Fruit fly (Drosophila melanogaster): ENCODE measurements around the gene sbm.

Gene sbm

dm6 chrX:14602421-14602846 is at the start of gene sbm:
sbm (minus strand) TSS chrX:14602580.
- TF ChIP-seq CG9215 (GFP tag; IDR thresholded peaks at IDR 0.05) = peak; percentile 42; the same call in 1 of the 2 replicates
- TF ChIP-seq CG10959 (GFP tag; IDR thresholded peaks at IDR 0.05) = no peak
- TF ChIP-seq CG16813 (GFP tag; IDR thresholded peaks at IDR 0.05; ENCODE audit: partially characterized antibody) = peak; percentile 74
- no peak for TF ChIP-seq run (tag; optimal IDR thresholded peaks at IDR 0.05)
- no peak for TF ChIP-seq CG6854 (GFP tag; optimal IDR thresholded peaks at IDR 0.05)
- TF ChIP-seq Ada2b (GFP tag; IDR thresholded peaks at IDR 0.05) = no peak
- no peak for TF ChIP-seq tap (tag; optimal IDR thresholded peaks at IDR 0.05)
- peak; percentile 34 for TF ChIP-seq CG2116 (GFP tag; optimal IDR thresholded peaks at IDR 0.05)
- peak; percentile 87 for TF ChIP-seq hb (GFP tag; IDR thresholded peaks at IDR 0.05; ENCODE audit: partially characterized antibody)
- TF ChIP-seq fd64A (GFP tag; optimal IDR thresholded peaks at IDR 0.05) = no peak
- TF ChIP-seq lov (optimal IDR thresholded peaks at IDR 0.05) = no peak
- no peak for TF ChIP-seq lov (GFP tag; IDR thresholded peaks at IDR 0.05)
- peak; percentile 39 for TF ChIP-seq onecut (GFP tag; IDR thresholded peaks at IDR 0.05)
- TF ChIP-seq CG17359 (tag; optimal IDR thresholded peaks at IDR 0.05) = peak; percentile 19
- peak; percentile 14 for TF ChIP-seq CHES-1-like (GFP tag; optimal IDR thresholded peaks at IDR 0.05)
- no peak for TF ChIP-seq Blimp-1 (GFP tag; optimal IDR thresholded peaks at IDR 0.05)
- TF ChIP-seq B-H2 (GFP tag; optimal IDR thresholded peaks at IDR 0.05) = no peak
- no peak for TF ChIP-seq CG4854 (GFP tag; optimal IDR thresholded peaks at IDR 0.05)
- TF ChIP-seq E2f2 (GFP tag; IDR thresholded peaks at IDR 0.05) = peak; percentile 70
- peak; percentile 7 for TF ChIP-seq CG4328 (GFP tag; optimal IDR thresholded peaks at IDR 0.05)
- TF ChIP-seq gro (GFP tag; optimal IDR thresholded peaks at IDR 0.05) = no peak
- TF ChIP-seq eve (GFP tag; optimal IDR thresholded peaks at IDR 0.05) = no peak
- TF ChIP-seq CG10654 (GFP tag; optimal IDR thresholded peaks at IDR 0.05) = peak; percentile 18
- no peak for TF ChIP-seq br (optimal IDR thresholded peaks at IDR 0.05)
- no peak for TF ChIP-seq CG11723 (GFP tag; optimal IDR thresholded peaks at IDR 0.05)
- peak; percentile 23 for TF ChIP-seq Six4 (GFP tag; optimal IDR thresholded peaks at IDR 0.05)
- TF ChIP-seq Xrp1 (GFP tag; IDR thresholded peaks at IDR 0.05) = peak; percentile 24; the same call in 1 of the 2 replicates
- TF ChIP-seq Eip74EF (GFP tag; optimal IDR thresholded peaks at IDR 0.05) = no peak
- TF ChIP-seq CG18764 (GFP tag; optimal IDR thresholded peaks at IDR 0.05) = no peak
- TF ChIP-seq abd-A (tag; optimal IDR thresholded peaks at IDR 0.05) = peak; percentile 65
- peak; percentile 18 for TF ChIP-seq D19B (GFP tag; optimal IDR thresholded peaks at IDR 0.05)
- TF ChIP-seq CG5245 (GFP tag; optimal IDR thresholded peaks at IDR 0.05) = peak; percentile 20
- TF ChIP-seq CG6813 (GFP tag; optimal IDR thresholded peaks at IDR 0.05) = no peak
- peak; percentile 62 for TF ChIP-seq shn (GFP tag; optimal IDR thresholded peaks at IDR 0.05)
- 0 out of 3 replicates have a peak, but pooled peaks have one; percentile 21 for TF ChIP-seq Dbx (GFP tag; IDR thresholded peaks at IDR 0.05)
- TF ChIP-seq BtbVII (GFP tag; optimal IDR thresholded peaks at IDR 0.05) = no peak
- no peak for TF ChIP-seq CG4360 (GFP tag; IDR thresholded peaks at IDR 0.05)
- no peak for TF ChIP-seq yki (optimal IDR thresholded peaks at IDR 0.05)
- no peak for TF ChIP-seq toy (GFP tag; IDR thresholded peaks at IDR 0.05)
- no peak for TF ChIP-seq CG42726 (GFP tag; IDR thresholded peaks at IDR 0.05; ENCODE audit: partially characterized antibody)
- TF ChIP-seq CG31224 (GFP tag; IDR thresholded peaks at IDR 0.05) = peak; percentile 47; the same call in 1 of the 2 replicates
- peak; percentile 53 for TF ChIP-seq CG1603 (tag; optimal IDR thresholded peaks at IDR 0.05)
- peak; percentile 95 for TF ChIP-seq grau (tag; optimal IDR thresholded peaks at IDR 0.05)
- TF ChIP-seq mld (GFP tag; IDR thresholded peaks at IDR 0.05; ENCODE audit: partially characterized antibody) = peak; percentile 70; the same call in 2 of the 3 replicates
- peak; percentile 28 for TF ChIP-seq CG2678 (tag; optimal IDR thresholded peaks at IDR 0.05)
- no peak for TF ChIP-seq bowl (GFP tag; IDR thresholded peaks at IDR 0.05)
- TF ChIP-seq Mes4 (GFP tag; optimal IDR thresholded peaks at IDR 0.05) = peak; percentile 3
- TF ChIP-seq p53 (GFP tag; optimal IDR thresholded peaks at IDR 0.05) = peak; percentile 56
- TF ChIP-seq Nf-YC (tag; optimal IDR thresholded peaks at IDR 0.05) = no peak
- TF ChIP-seq ttk (GFP tag; IDR thresholded peaks at IDR 0.05) = peak; percentile 29; the same call in 1 of the 2 replicates
- peak; percentile 30 for TF ChIP-seq CG10209 (GFP tag; optimal IDR thresholded peaks at IDR 0.05)
- TF ChIP-seq Sry-β (GFP tag; optimal IDR thresholded peaks at IDR 0.05) = no peak
